Fruit fly (Drosophila melanogaster) whole organism, embryonic: ENCODE results near the gene Chmp1.

Experiments
- Aef1 ChIP-seq: fragments of 200-800 bp; sonication (Bioruptor generic); IDR thresholded peaks from 3 replicates; pipeline ENCODE4 v1.3.6; 2022; ENCODE audit warnings: missing biosample characterization, missing genetic modification characterization
- Bdp1 ChIP-seq: fragments of 200-800 bp; sonication (Bioruptor generic); optimal IDR thresholded peaks from 3 replicates; lab custom pipeline; 2016; ENCODE audit warnings: missing biosample characterization, missing genetic modification characterization
- CG10543 ChIP-seq: fragments of 200-800 bp; sonication (Bioruptor generic); optimal IDR thresholded peaks from 3 replicates; lab custom pipeline; 2017; ENCODE audit warnings: missing biosample characterization, mild to moderate bottlenecking, missing genetic modification characterization, moderate library complexity
- CG8290 ChIP-seq, 3 experiments: fragments of 200-800 bp; sonication (Bioruptor generic); optimal IDR thresholded peaks; 2 replicates each; lab custom pipeline; 2016 to 2019; ENCODE audit warnings: missing biosample characterization in 3 of 3, missing genetic modification characterization in 3 of 3, mild to moderate bottlenecking in 2 of 3, moderate library complexity in 1 of 3
- GATAe ChIP-seq: fragments of 200-800 bp; sonication (Bioruptor generic); conservative IDR thresholded peaks from 2 replicates; pipeline ENCODE4 v1.3.6; 2022; ENCODE audit warnings: missing biosample characterization, missing genetic modification characterization
- Hmr ChIP-seq: fragments of 200-800 bp; sonication (Bioruptor generic); optimal IDR thresholded peaks from 3 replicates; lab custom pipeline; 2017; ENCODE audit warnings: mild to moderate bottlenecking, missing biosample characterization, missing genetic modification reagents, missing genetic modification characterization
- Oli ChIP-seq: fragments of 200-800 bp; sonication (Bioruptor generic); optimal IDR thresholded peaks from 2 replicates; lab custom pipeline; 2018; ENCODE audit warnings: missing biosample characterization, mild to moderate bottlenecking, missing genetic modification characterization, moderate library complexity
- Pdp1 ChIP-seq, 2 experiments: fragments of 200-800 bp; sonication (Bioruptor generic); optimal IDR thresholded peaks; 3 replicates each; lab custom pipeline; 2016; ENCODE audit warnings: missing biosample characterization in 2 of 2, missing genetic modification characterization in 2 of 2, mild to moderate bottlenecking in 1 of 2, moderate library complexity in 1 of 2
- Vsx1 ChIP-seq: fragments of 200-800 bp; sonication (Bioruptor generic); optimal IDR thresholded peaks from 2 replicates; lab custom pipeline; 2017; ENCODE audit warnings: missing biosample characterization, mild to moderate bottlenecking, missing genetic modification characterization, missing genetic modification reagents
- br ChIP-seq: fragments of >200 bp; optimal IDR thresholded peaks from 2 replicates; lab custom pipeline; 2017
- cg ChIP-seq: fragments of 200-800 bp; sonication (Bioruptor generic); optimal IDR thresholded peaks from 3 replicates; lab custom pipeline; 2019; ENCODE audit warnings: missing biosample characterization, mild to moderate bottlenecking, missing genetic modification characterization, moderate library complexity
- cwo ChIP-seq: fragments of 200-800 bp; sonication (Bioruptor generic); optimal IDR thresholded peaks from 3 replicates; lab custom pipeline; 2017; ENCODE audit warnings: missing biosample characterization, missing genetic modification characterization, mild to moderate bottlenecking, moderate library complexity, missing genetic modification reagents
- grn ChIP-seq: fragments of 200-800 bp; sonication (Bioruptor generic); optimal IDR thresholded peaks from 3 replicates; lab custom pipeline; 2017; ENCODE audit warnings: missing biosample characterization, missing genetic modification characterization
- sd ChIP-seq: fragments of 200-800 bp; sonication (Bioruptor generic); optimal IDR thresholded peaks from 3 replicates; lab custom pipeline; 2018; ENCODE audit warnings: missing biosample characterization, mild to moderate bottlenecking, missing genetic modification characterization, moderate library complexity
- sug ChIP-seq: fragments of 200-800 bp; optimal IDR thresholded peaks from 2 replicates; lab custom pipeline; 2019; ENCODE audit warnings: missing biosample characterization, mild to moderate bottlenecking, missing genetic modification characterization, moderate library complexity

The Chmp1 gene

DNA sequence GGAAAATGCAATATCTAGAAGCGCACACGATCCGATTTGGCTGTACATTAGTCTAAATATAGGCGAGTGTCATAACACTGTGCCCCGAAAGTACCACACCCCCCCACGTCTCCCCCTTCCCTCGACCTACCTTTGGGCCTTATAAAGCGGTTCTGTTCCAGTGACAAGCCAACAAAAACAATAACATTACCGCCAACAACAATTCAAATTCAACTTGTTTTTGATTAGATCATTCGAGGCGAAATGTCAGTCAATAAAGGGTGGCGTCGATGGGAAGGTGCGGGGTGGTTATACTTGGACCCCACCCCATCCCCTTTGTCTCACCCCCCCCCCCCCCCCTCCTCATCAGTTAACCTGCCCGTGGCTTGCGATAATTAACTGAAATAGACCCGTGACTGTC lies 50.8 kb downstream of the Chmp1 start (continued):
- TF ChIP-seq cg (GFP tag; lab: Kevin White, UChicago): no peak
- peak; percentile 27 for TF ChIP-seq sd
- TF ChIP-seq Oli: no peak
- peak in 1 of 2 experiments; percentile 38 for TF ChIP-seq Pdp1 (GFP tag; optimal IDR thresholded peaks at IDR 0.05; lab: Kevin White, UChicago)
- no peak for TF ChIP-seq CG8290 (GFP tag; optimal IDR thresholded peaks at IDR 0.05; lab: Kevin White, UChicago)
- TF ChIP-seq CG8290 (tag; optimal IDR thresholded peaks at IDR 0.05; lab: Kevin White, UChicago): peak in 1 of 2 experiments; percentile 49
- TF ChIP-seq Bdp1 (GFP tag; lab: Kevin White, UChicago): no peak
- peak; percentile 60 for TF ChIP-seq CG10543 (GFP tag; lab: Kevin White, UChicago)
- TF ChIP-seq sug (tag; lab: Kevin White, UChicago): peak; percentile 56
- no peak for TF ChIP-seq br
- peak; percentile 51 for TF ChIP-seq Vsx1
- TF ChIP-seq Aef1: 0 out of 3 replicates have a peak, but pooled peaks have one; percentile 24
- TF ChIP-seq Hmr (GFP tag; lab: Kevin White, UChicago): peak; percentile 0
- peak; percentile 72 for TF ChIP-seq grn (GFP tag; lab: Kevin White, UChicago)
- TF ChIP-seq GATAe: 0 out of 2 replicates have a peak, but pooled peaks have one; percentile 11
- peak; percentile 81 for TF ChIP-seq cwo (GFP tag; lab: Kevin White, UChicago)
